Worm (Caenorhabditis elegans) whole organism, early embryonic: ENCODE results near the gene cdo-1.

Experiments
- aly-1 ChIP-seq: sonication (generic microtip); optimal IDR thresholded peaks from 2 replicates; lab custom pipeline; 2016; ENCODE audit warnings: missing genetic modification characterization, missing compliant biosample characterization
- ama-1 ChIP-seq: fragments of 150-350 bp; optimal IDR thresholded peaks from 2 replicates; lab custom pipeline; 2014
- ceh-13 ChIP-seq: fragments of 200-800 bp; sonication (Bioruptor generic); optimal IDR thresholded peaks from 2 replicates; lab custom pipeline; 2018; ENCODE audit warnings: mild to moderate bottlenecking, missing genetic modification characterization, missing compliant biosample characterization
- flt-1 ChIP-seq: fragments of 200-800 bp; sonication (Bioruptor generic); IDR thresholded peaks from 2 replicates; pipeline ENCODE4 v1.3.6; 2022; ENCODE audit warnings: missing genetic modification characterization, missing compliant biosample characterization
- hmbx-1 ChIP-seq: sonication (generic microtip); optimal IDR thresholded peaks from 2 replicates; lab custom pipeline; 2016; ENCODE audit warnings: mild to moderate bottlenecking, missing genetic modification characterization, missing compliant biosample characterization
- pes-1 ChIP-seq: fragments of 200-800 bp; sonication (Bioruptor generic); IDR thresholded peaks from 2 replicates; pipeline ENCODE4 v1.3.6; 2022; ENCODE audit warnings: missing genetic modification reagents, missing genetic modification characterization, missing compliant biosample characterization
- scrt-1 ChIP-seq: fragments of 200-800 bp; sonication (Bioruptor generic); IDR thresholded peaks from 2 replicates; pipeline ENCODE4 v1.3.6; 2022; ENCODE audit warnings: missing genetic modification characterization, missing compliant biosample characterization
- tra-4 ChIP-seq: sonication (generic microtip); optimal IDR thresholded peaks from 2 replicates; lab custom pipeline; 2017; ENCODE audit warnings: missing genetic modification characterization, missing compliant biosample characterization

DNA sequence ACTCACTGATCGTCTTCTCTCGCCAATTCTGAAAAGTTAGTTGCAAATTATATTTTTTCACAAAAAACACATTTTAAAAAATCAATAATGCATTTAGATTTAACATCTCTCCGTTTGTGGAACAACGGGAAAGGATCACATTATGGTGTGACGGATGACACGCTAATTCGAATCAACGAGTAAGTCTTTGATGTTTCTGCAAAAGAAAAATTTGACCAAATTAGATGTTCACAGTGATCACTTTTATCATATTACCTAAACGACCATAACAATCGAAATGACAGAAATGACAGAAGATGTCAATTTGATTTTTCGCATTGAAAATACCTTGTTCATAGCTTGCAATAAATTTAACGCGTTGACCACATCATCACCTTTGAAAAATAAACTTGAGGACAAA is 2.0 kb downstream of the cdo-1 start:
- no peak for TF ChIP-seq flt-1 (GFP tag; lab: Robert Waterston, UW)
- no peak for TF ChIP-seq aly-1 (tag; lab: Kevin White, UChicago)
- TF ChIP-seq ceh-13 (GFP tag; lab: Kevin White, UChicago): no peak
- no peak for TF ChIP-seq tra-4 (tag; lab: Kevin White, UChicago)
- no peak for TF ChIP-seq ama-1 (lab: Kevin White, UChicago)
- no peak for TF ChIP-seq scrt-1 (GFP tag; lab: Robert Waterston, UW)
- no peak for TF ChIP-seq hmbx-1 (tag; lab: Kevin White, UChicago)
- TF ChIP-seq pes-1 (GFP tag; lab: Robert Waterston, UW): no peak
